Worm (Caenorhabditis elegans) whole organism, late embryonic: Measurements from ENCODE around the gene dhcr-24.

ENCODE experiments used
- C08G9.2 ChIP-seq: sonication (generic microtip); optimal IDR thresholded peaks from 2 replicates; lab custom pipeline; 2016; ENCODE audit warnings: mild to moderate bottlenecking, missing genetic modification characterization, moderate library complexity, missing compliant biosample characterization
- F13H6.1 ChIP-seq: sonication (generic microtip); optimal IDR thresholded peaks from 2 replicates; lab custom pipeline; 2016; ENCODE audit warnings: missing genetic modification characterization, missing compliant biosample characterization
- K02D7.2 ChIP-seq: sonication (generic microtip); optimal IDR thresholded peaks from 2 replicates; lab custom pipeline; 2017; ENCODE audit warnings: mild to moderate bottlenecking, missing genetic modification characterization, missing compliant biosample characterization
- K09A11.1 ChIP-seq: sonication (generic microtip); optimal IDR thresholded peaks from 2 replicates; lab custom pipeline; 2017; ENCODE audit warnings: antibody characterized with exemption, mild to moderate bottlenecking, missing genetic modification characterization, missing compliant biosample characterization; ENCODE audit not compliant: insufficient read depth
- Y22D7AL.16 ChIP-seq: sonication (generic microtip); optimal IDR thresholded peaks from 2 replicates; lab custom pipeline; 2016; ENCODE audit warnings: missing genetic modification characterization, missing compliant biosample characterization
- ahr-1 ChIP-seq: sonication (generic microtip); optimal IDR thresholded peaks from 2 replicates; lab custom pipeline; 2016; ENCODE audit warnings: missing genetic modification characterization, missing compliant biosample characterization
- ceh-18 ChIP-seq: sonication (generic microtip); optimal IDR thresholded peaks from 2 replicates; lab custom pipeline; 2016; ENCODE audit warnings: missing genetic modification characterization, missing compliant biosample characterization
- ceh-19 ChIP-seq: fragments of 200-800 bp; sonication (Bioruptor generic); optimal IDR thresholded peaks from 2 replicates; lab custom pipeline; 2018; ENCODE audit warnings: mild to moderate bottlenecking, missing genetic modification characterization, missing compliant biosample characterization
- ceh-30 ChIP-seq: fragments of 150-350 bp; optimal IDR thresholded peaks from 2 replicates; lab custom pipeline; 2014; ENCODE audit warnings: missing biosample characterization, missing genetic modification characterization
- ceh-31 ChIP-seq: sonication (generic microtip); optimal IDR thresholded peaks from 2 replicates; lab custom pipeline; 2016; ENCODE audit warnings: missing genetic modification characterization, missing compliant biosample characterization
- ceh-34 ChIP-seq: sonication (generic microtip); optimal IDR thresholded peaks from 2 replicates; lab custom pipeline; 2016; ENCODE audit warnings: mild to moderate bottlenecking, missing genetic modification characterization, missing compliant biosample characterization
- ceh-45 ChIP-seq: fragments of 200-800 bp; sonication (Bioruptor generic); IDR thresholded peaks from 2 replicates; pipeline ENCODE4 v1.3.6; 2022; ENCODE audit warnings: missing genetic modification reagents, missing genetic modification characterization, missing compliant biosample characterization
- ceh-48 ChIP-seq: sonication (generic microtip); optimal IDR thresholded peaks from 2 replicates; lab custom pipeline; 2016; ENCODE audit warnings: missing genetic modification characterization, inconsistent platforms, missing compliant biosample characterization
- ceh-9 ChIP-seq: sonication (generic microtip); optimal IDR thresholded peaks from 2 replicates; lab custom pipeline; 2016; ENCODE audit warnings: mild to moderate bottlenecking, missing genetic modification characterization, inconsistent platforms, missing compliant biosample characterization
- dve-1 ChIP-seq: sonication (generic microtip); optimal IDR thresholded peaks from 2 replicates; lab custom pipeline; 2017; ENCODE audit warnings: antibody characterized with exemption, mild to moderate bottlenecking, missing genetic modification characterization, missing compliant biosample characterization
- elt-2 ChIP-seq: sonication (generic microtip); optimal IDR thresholded peaks from 2 replicates; lab custom pipeline; 2016; ENCODE audit warnings: missing genetic modification reagents, missing genetic modification characterization, missing compliant biosample characterization
- ets-4 ChIP-seq: sonication (generic microtip); optimal IDR thresholded peaks from 2 replicates; lab custom pipeline; 2016; ENCODE audit warnings: missing genetic modification characterization, missing compliant biosample characterization
- gmeb-2 ChIP-seq: sonication (generic microtip); optimal IDR thresholded peaks from 2 replicates; lab custom pipeline; 2016; ENCODE audit warnings: missing genetic modification characterization, inconsistent platforms, missing compliant biosample characterization
- hlh-13 ChIP-seq: fragments of 200-800 bp; sonication (Bioruptor generic); optimal IDR thresholded peaks from 2 replicates; lab custom pipeline; 2018; ENCODE audit warnings: mild to moderate bottlenecking, missing genetic modification characterization, missing compliant biosample characterization
- hlh-15 ChIP-seq: sonication (generic microtip); optimal IDR thresholded peaks from 2 replicates; lab custom pipeline; 2016; ENCODE audit warnings: missing genetic modification characterization, missing compliant biosample characterization
- hlh-30 ChIP-seq: sonication (generic microtip); optimal IDR thresholded peaks from 2 replicates; lab custom pipeline; 2017; ENCODE audit warnings: antibody characterized with exemption, missing genetic modification characterization, missing compliant biosample characterization; ENCODE audit not compliant: insufficient read depth
- hlh-8 ChIP-seq: sonication (generic microtip); optimal IDR thresholded peaks from 2 replicates; lab custom pipeline; 2016; ENCODE audit warnings: missing genotype, missing genetic modification characterization, missing compliant biosample characterization
- lim-6 ChIP-seq: sonication (generic microtip); optimal IDR thresholded peaks from 2 replicates; lab custom pipeline; 2016; ENCODE audit warnings: missing genetic modification characterization, missing compliant biosample characterization
- nfya-1 ChIP-seq: sonication (generic microtip); optimal IDR thresholded peaks from 2 replicates; lab custom pipeline; 2017; ENCODE audit warnings: missing genetic modification characterization, mild to moderate bottlenecking, missing compliant biosample characterization, antibody characterized with exemption, moderate library complexity
- nhr-11 ChIP-seq: fragments of 150-350 bp; optimal IDR thresholded peaks from 2 replicates; lab custom pipeline; 2014; ENCODE audit warnings: missing biosample characterization, missing genetic modification characterization
- npax-4 ChIP-seq: sonication (generic microtip); optimal IDR thresholded peaks from 2 replicates; lab custom pipeline; 2016; ENCODE audit warnings: missing genetic modification characterization, missing compliant biosample characterization
- odd-2 ChIP-seq: sonication (generic microtip); optimal IDR thresholded peaks from 2 replicates; lab custom pipeline; 2017; ENCODE audit warnings: antibody characterized with exemption, mild to moderate bottlenecking, missing genetic modification characterization, missing compliant biosample characterization
- pax-1 ChIP-seq: fragments of 150-350 bp; optimal IDR thresholded peaks from 2 replicates; lab custom pipeline; 2014; ENCODE audit warnings: missing biosample characterization, missing genetic modification characterization
- pha-2 ChIP-seq: sonication (generic microtip); optimal IDR thresholded peaks from 2 replicates; lab custom pipeline; 2017; ENCODE audit warnings: mild to moderate bottlenecking, missing genetic modification characterization, missing compliant biosample characterization
- pqm-1 ChIP-seq: sonication (generic microtip); optimal IDR thresholded peaks from 2 replicates; lab custom pipeline; 2016; ENCODE audit warnings: missing genetic modification characterization, missing compliant biosample characterization
- pros-1 ChIP-seq: fragments of 150-350 bp; optimal IDR thresholded peaks from 2 replicates; lab custom pipeline; 2014; ENCODE audit warnings: missing biosample characterization, missing genetic modification reagents, missing genetic modification characterization
- sdc-2 ChIP-seq: sonication (generic microtip); optimal IDR thresholded peaks from 2 replicates; lab custom pipeline; 2016; ENCODE audit warnings: missing genotype, missing genetic modification characterization, missing compliant biosample characterization
- syd-9 ChIP-seq: sonication (generic microtip); optimal IDR thresholded peaks from 2 replicates; lab custom pipeline; 2016; ENCODE audit warnings: mild to moderate bottlenecking, missing genetic modification characterization, moderate library complexity, missing compliant biosample characterization
- tbx-7 ChIP-seq: sonication (generic microtip); optimal IDR thresholded peaks from 2 replicates; lab custom pipeline; 2016; ENCODE audit warnings: missing genotype, missing genetic modification characterization, missing compliant biosample characterization
- ttx-3 ChIP-seq: sonication (generic microtip); optimal IDR thresholded peaks from 2 replicates; lab custom pipeline; 2016; ENCODE audit warnings: missing genetic modification reagents, missing genetic modification characterization, missing compliant biosample characterization
- unc-55 ChIP-seq: sonication (generic microtip); optimal IDR thresholded peaks from 2 replicates; lab custom pipeline; 2017; ENCODE audit warnings: missing biosample characterization, missing genetic modification reagents, missing genetic modification characterization
- unc-86 ChIP-seq: sonication (generic microtip); optimal IDR thresholded peaks from 2 replicates; lab custom pipeline; 2016; ENCODE audit warnings: missing genetic modification characterization, missing compliant biosample characterization
- ztf-16 ChIP-seq: sonication (generic microtip); optimal IDR thresholded peaks from 2 replicates; lab custom pipeline; 2017; ENCODE audit warnings: missing genetic modification characterization, missing compliant biosample characterization

The dhcr-24 gene

DNA sequence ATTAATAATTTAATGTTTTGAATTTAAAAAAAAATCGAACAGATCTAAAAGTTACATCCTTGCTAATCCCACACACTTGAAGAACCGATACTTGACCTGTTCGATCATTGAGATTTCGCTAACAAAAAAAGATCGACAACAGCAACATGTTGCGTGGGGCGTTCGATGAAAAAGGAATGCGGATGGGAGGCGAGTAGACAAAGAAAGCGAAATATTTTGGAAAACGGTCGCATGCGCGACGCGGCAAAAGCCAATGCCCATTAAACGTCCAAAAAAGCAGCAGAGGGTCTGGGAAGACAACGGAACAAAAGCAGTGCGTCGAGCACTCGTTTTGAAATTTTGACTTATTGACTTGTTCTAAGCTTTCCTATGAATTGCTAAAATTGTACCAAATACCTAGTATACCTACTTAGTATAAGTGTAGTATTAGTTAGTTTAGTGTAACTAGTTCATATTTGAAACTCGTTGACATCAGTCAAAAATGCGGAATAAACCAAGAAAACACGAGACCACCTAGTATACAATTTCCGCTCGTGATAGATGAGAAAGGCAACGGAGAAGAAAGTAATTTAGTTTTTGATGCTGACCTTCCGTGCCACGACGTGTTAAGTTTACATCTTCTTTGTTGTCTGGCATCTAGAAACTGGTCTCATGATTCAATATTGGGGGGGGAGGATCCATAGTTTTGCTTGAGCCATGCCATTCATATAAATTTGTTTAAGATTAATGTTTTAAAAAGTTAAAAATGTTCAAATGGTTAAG lies 18.1 kb upstream of the dhcr-24 start:
- no peak for TF ChIP-seq ets-4 (tag; lab: Kevin White, UChicago)
- no peak for TF ChIP-seq nhr-11 (tag; lab: Kevin White, UChicago)
- no peak for TF ChIP-seq pha-2 (tag; lab: Kevin White, UChicago)
- TF ChIP-seq hlh-30 (tag; lab: Kevin White, UChicago) = no peak
- TF ChIP-seq pax-1 = no peak
- no peak for TF ChIP-seq ahr-1 (tag; lab: Kevin White, UChicago)
- TF ChIP-seq odd-2 = no peak
- no peak for TF ChIP-seq unc-86 (tag; lab: Kevin White, UChicago)
- TF ChIP-seq ceh-45 (GFP tag; lab: Robert Waterston, UW) = no peak
- no peak for TF ChIP-seq npax-4 (tag; lab: Kevin White, UChicago)
- no peak for TF ChIP-seq C08G9.2 (tag; lab: Kevin White, UChicago)
- TF ChIP-seq ttx-3 = no peak
- no peak for TF ChIP-seq hlh-8 (tag; lab: Kevin White, UChicago)
- no peak for TF ChIP-seq lim-6 (tag; lab: Kevin White, UChicago)
- TF ChIP-seq, all 69 proteins: peak for 0

DNA sequence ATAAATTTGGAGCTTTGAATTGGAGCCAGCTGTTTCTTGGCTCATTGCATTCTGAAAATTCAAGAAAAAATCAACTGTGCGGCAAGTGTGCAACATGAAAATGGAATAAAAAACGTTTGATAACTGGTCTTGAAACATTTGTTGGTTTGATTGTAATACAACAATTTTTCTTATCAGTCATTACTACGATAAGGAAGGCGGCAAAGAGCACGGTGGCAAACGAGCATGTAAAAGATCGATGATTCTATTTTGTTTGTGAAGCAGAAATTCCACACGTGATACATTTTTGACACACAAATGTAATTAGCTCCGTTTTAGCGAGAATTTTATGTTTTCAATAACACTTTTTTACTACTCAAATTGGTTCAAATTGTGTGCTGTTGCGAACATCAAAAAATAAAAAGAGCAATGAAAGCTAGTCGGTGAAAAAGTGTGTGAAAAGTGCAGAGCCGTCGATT lies 16.6 kb upstream of the dhcr-24 start, which contains the start of gene H01M10.1:
Gene H01M10.1, minus strand, starts transcription at position 51 of the 458 bp plus-strand sequence.
- no peak for TF ChIP-seq pax-1
- TF ChIP-seq elt-2 (tag; lab: Kevin White, UChicago) = peak; percentile 51
- TF ChIP-seq ztf-16 = no peak

DNA sequence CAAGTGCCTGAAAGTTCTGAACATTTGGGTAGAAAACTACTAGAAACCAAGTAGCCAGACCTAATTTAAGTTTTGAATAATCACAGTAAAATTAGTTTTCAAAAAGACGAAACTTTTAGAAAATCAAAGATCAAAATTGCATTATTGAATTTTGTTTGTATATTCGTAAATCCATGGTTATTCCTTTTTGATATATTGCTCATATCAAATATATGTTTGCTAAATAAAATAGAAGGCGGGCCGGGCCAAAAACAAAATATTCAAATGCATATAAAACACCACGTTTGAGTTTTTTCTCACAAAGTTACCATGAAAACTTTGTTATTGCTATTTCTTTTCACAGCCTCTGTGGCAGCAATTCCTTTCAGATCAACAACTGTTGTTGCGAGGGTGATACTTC lies 13.5 kb upstream of the dhcr-24 start, which contains the start of gene ttr-42:
Gene ttr-42, plus strand, starts transcription at position 301 of the 400 bp plus-strand sequence.
- TF ChIP-seq nfya-1 (tag; lab: Kevin White, UChicago) = no peak
- TF ChIP-seq unc-55 (GFP tag; lab: Kevin White, UChicago) = no peak
- TF ChIP-seq K09A11.1 = no peak
- TF ChIP-seq Y22D7AL.16 = no peak
- no peak for TF ChIP-seq unc-86 (tag; lab: Kevin White, UChicago)
- no peak for TF ChIP-seq ceh-9 (tag; lab: Kevin White, UChicago)
- no peak for TF ChIP-seq tbx-7 (tag; lab: Kevin White, UChicago)
- no peak for TF ChIP-seq pqm-1 (tag; lab: Kevin White, UChicago)

DNA sequence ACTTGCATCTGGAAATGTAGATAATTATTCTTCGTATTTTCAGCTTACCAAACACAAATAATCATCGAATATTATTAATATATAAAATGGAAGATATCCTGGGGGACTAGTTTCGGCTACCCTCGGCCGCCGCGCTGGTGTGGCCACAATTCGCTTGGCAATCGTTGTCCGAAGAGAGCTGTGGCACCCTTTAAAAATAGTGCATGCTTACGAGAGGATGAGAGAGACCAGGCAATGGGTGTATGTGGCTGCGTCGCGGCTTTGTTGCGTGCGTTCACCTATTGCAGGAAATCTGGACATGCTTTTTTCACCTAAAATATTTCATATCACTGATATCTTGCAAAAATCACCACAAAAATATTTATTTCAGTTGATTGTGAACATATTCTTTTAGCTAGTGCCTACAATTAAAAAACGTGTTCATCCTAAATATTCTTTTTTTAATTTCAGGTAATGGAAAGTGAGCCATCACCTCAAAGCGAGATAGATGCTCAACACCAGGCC lies 8.8 kb upstream of the dhcr-24 start, which contains the start of the genes ccd-5 and F52H2.1:
Gene ccd-5, minus strand, starts transcription at position 8 of the 504 bp plus-strand sequence.
Gene F52H2.1, plus strand, starts transcription at position 454 of the 504 bp plus-strand sequence.
- TF ChIP-seq ceh-34 (tag; lab: Kevin White, UChicago) = no peak
- TF ChIP-seq odd-2 = no peak
- no peak for TF ChIP-seq nfya-1 (tag; lab: Kevin White, UChicago)
- TF ChIP-seq ceh-31 (tag; lab: Kevin White, UChicago) = peak; percentile 44
- TF ChIP-seq ceh-19 (GFP tag; lab: Kevin White, UChicago) = peak; percentile 10

DNA sequence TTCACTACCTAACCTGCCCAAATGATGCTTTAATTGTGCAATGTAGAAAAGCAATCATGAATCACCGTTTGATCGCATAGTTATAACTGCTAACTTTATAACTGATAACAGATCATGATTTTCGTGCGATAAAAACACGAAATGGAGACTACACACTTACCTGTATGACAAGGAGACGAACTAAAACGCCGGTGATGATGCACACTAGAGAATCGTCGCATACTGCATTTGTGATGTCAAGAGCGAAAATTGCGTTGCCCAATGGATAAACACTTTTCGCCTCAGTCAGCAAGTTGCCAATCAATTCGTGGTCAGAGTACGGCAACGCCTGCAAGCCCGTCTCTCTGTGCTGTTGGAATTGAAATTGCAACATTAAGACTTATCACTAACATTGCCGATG lies 5.1 kb upstream of the dhcr-24 start:
- TF ChIP-seq lim-6 (tag; lab: Kevin White, UChicago) (no peak), elt-2 (tag; lab: Kevin White, UChicago) (peak; percentile 53)
- TF ChIP-seq, all 69 proteins: peak for 1

DNA sequence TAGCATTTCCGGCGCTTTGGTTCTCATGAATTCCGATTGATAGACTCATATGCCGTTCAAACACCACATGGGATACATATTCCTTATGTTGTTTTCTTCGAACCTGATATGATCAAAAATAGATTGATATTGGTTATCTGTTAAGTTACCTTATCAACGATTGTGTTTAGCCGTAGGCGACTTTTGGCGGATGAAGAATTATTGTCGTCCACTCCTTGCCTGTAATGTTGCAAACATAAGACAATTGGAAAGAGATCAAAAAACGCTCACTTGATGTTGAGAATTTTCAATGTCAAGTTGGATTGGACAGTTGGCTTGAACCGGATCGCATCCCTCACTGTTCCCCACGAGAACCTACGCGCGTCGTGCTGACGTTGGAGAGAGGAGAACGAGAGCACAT lies 3.8 kb upstream of the dhcr-24 start:
- TF ChIP-seq ceh-18 (tag; lab: Kevin White, UChicago) = no peak
- TF ChIP-seq ceh-9 (tag; lab: Kevin White, UChicago) = no peak
- no peak for TF ChIP-seq sdc-2
- TF ChIP-seq hlh-15 = no peak
- TF ChIP-seq lim-6 (tag; lab: Kevin White, UChicago) = no peak
- no peak for TF ChIP-seq hlh-13 (GFP tag; lab: Kevin White, UChicago)
- no peak for TF ChIP-seq ceh-48
- TF ChIP-seq syd-9 (tag; lab: Kevin White, UChicago) = no peak
- TF ChIP-seq dve-1 (tag; lab: Kevin White, UChicago) = no peak
- no peak for TF ChIP-seq ceh-30 (tag; lab: Kevin White, UChicago)
- TF ChIP-seq gmeb-2 (tag; lab: Kevin White, UChicago) = no peak
- TF ChIP-seq K02D7.2 = no peak
- no peak for TF ChIP-seq pros-1 (tag; lab: Kevin White, UChicago)
- TF ChIP-seq F13H6.1 = no peak
